Worm (Caenorhabditis elegans): ENCODE results near the gene F20D6.6.

DNA sequence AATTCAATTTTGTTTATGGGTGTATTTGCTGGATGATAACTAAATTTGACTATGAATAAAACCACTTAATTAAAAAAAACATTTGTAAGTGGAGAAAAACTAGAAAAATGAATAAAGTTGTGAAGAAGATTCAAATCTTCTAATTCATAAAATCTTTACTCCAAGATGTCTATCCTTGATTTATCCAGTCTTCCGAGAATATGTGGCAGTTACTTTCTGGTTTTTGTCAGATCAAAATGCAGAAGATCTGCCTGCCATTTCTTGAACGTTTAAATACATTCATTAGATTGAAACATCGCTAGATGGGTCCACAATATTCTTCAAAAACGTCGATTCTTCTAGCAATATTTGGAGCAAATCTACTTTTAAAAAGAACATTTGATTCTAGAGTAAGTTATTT is 26.0 kb downstream of the F20D6.6 start, which contains the start of gene F20D6.2:
- TF ChIP-seq snpc-4 (tag; optimal IDR thresholded peaks at IDR 0.05): no peak
- TF ChIP-seq ztf-11 (tag; optimal IDR thresholded peaks at IDR 0.05): no peak
- TF ChIP-seq lin-15B (tag; optimal IDR thresholded peaks at IDR 0.05): no peak

All from whole organism, L3 larva.